Fruit fly (Drosophila melanogaster): ENCODE data around the gene CG14050.

DNA sequence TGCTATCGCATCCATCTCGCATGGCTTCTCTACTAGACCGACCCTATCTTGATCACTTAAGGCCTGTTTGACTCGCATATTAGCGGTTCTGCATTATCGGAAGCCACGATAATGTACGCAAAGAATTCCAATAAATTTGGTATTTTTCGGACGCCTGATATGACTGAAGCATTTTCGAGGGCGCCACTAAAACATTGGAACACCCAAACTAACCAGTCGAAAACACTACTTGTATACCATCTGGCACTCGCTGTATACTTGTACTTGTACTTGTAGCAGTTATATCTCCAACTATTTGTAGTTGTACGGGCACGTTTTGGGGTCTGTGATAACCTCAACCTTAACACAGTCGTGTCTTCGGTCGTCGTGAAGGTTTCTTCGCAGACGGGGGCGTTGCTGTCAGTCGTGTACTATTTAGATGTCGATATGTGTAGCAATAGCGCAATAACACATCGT is 29.5 kb upstream of the CG14050 start:
- no peak for TF ChIP-seq CG8478 (optimal IDR thresholded peaks at IDR 0.05)
- TF ChIP-seq CTCF (optimal IDR thresholded peaks at IDR 0.05), result no peak

Measured in S2 (cell line).